Worm (Caenorhabditis elegans): ENCODE results near the gene Y116F11B.17.
A peak's percentile ranks its signal among the peaks of the same experiment; 100 is the strongest.

Gene Y116F11B.17

ce11 chrV:19802797-19803196, 19.2 kb downstream of the Y116F11B.17 start:
- TF ChIP-seq hmg-11 (tag; optimal IDR thresholded peaks at IDR 0.05) (no peak), skn-1 (tag; optimal IDR thresholded peaks at IDR 0.05) (no peak), daf-12 (tag; optimal IDR thresholded peaks at IDR 0.05) (no peak), ceh-82 (tag; optimal IDR thresholded peaks at IDR 0.05) (no peak), ztf-4 (tag; optimal IDR thresholded peaks at IDR 0.05) (no peak)

- no peak for TF ChIP-seq pqm-1 (tag; optimal IDR thresholded peaks at IDR 0.05)
Measured at ce11 chrV:19801033-19801432, 21.0 kb downstream of the Y116F11B.17 start, which contains the start of gene Y116F11B.2. TSS of gene Y116F11B.2 (minus strand) at chrV:19801133.

ce11 chrV:19794931-19795330, 27.1 kb downstream of the Y116F11B.17 start, which contains the start of gene M162.7:
TSS of gene M162.7 (minus strand) at chrV:19795031.
- no peak for TF ChIP-seq ztf-4 (tag; optimal IDR thresholded peaks at IDR 0.05)
- TF ChIP-seq nhr-43 (tag; optimal IDR thresholded peaks at IDR 0.05; ENCODE audit: poor library complexity, severe bottlenecking), result no peak
- no peak for TF ChIP-seq tbx-2 (tag; optimal IDR thresholded peaks at IDR 0.05)
- no peak for TF ChIP-seq lin-15B (tag; optimal IDR thresholded peaks at IDR 0.05)
- no peak for TF ChIP-seq ztf-11 (tag; optimal IDR thresholded peaks at IDR 0.05)
- TF ChIP-seq lsy-12 (tag; optimal IDR thresholded peaks at IDR 0.05), result no peak
- TF ChIP-seq nhr-67 (tag; optimal IDR thresholded peaks at IDR 0.05), result no peak
- no peak for TF ChIP-seq nhr-25 (tag; optimal IDR thresholded peaks at IDR 0.05)
- no peak for TF ChIP-seq sea-2 (GFP tag; optimal IDR thresholded peaks at IDR 0.05)
- TF ChIP-seq ceh-82 (tag; optimal IDR thresholded peaks at IDR 0.05), result no peak
- TF ChIP-seq ceh-28 (tag; optimal IDR thresholded peaks at IDR 0.05), result no peak
- TF ChIP-seq hmg-11 (tag; optimal IDR thresholded peaks at IDR 0.05), result no peak
- no peak for TF ChIP-seq fos-1 (tag; optimal IDR thresholded peaks at IDR 0.05)
- no peak for TF ChIP-seq nhr-11 (tag; optimal IDR thresholded peaks at IDR 0.05)
- no peak for TF ChIP-seq ama-1 (optimal IDR thresholded peaks at IDR 0.05)
- no peak for TF ChIP-seq unc-39 (tag; optimal IDR thresholded peaks at IDR 0.05)

- TF ChIP-seq nhr-237 (tag; optimal IDR thresholded peaks at IDR 0.05) (no peak), nhr-25 (tag; optimal IDR thresholded peaks at IDR 0.05) (no peak), nhr-23 (tag; optimal IDR thresholded peaks at IDR 0.05) (no peak), ceh-16 (tag; optimal IDR thresholded peaks at IDR 0.05) (no peak), nhr-11 (tag; optimal IDR thresholded peaks at IDR 0.05) (no peak), fos-1 (tag; optimal IDR thresholded peaks at IDR 0.05) (no peak), pqm-1 (tag; optimal IDR thresholded peaks at IDR 0.05) (no peak), ztf-4 (tag; optimal IDR thresholded peaks at IDR 0.05) (no peak), elt-2 (tag; optimal IDR thresholded peaks at IDR 0.05) (no peak), nfya-1 (tag; optimal IDR thresholded peaks at IDR 0.05; ENCODE audit: insufficient read depth) (no peak), mml-1 (tag; optimal IDR thresholded peaks at IDR 0.05) (no peak), ztf-11 (tag; optimal IDR thresholded peaks at IDR 0.05) (no peak), hmg-11 (tag; optimal IDR thresholded peaks at IDR 0.05) (no peak), ZK546.5 (tag; optimal IDR thresholded peaks at IDR 0.05) (no peak), tbx-2 (tag; optimal IDR thresholded peaks at IDR 0.05) (no peak), egl-27 (tag; optimal IDR thresholded peaks at IDR 0.05) (no peak), skn-1 (tag; optimal IDR thresholded peaks at IDR 0.05) (no peak), elt-3 (tag; optimal IDR thresholded peaks at IDR 0.05) (no peak), unc-39 (tag; optimal IDR thresholded peaks at IDR 0.05) (no peak)
Measured at ce11 chrV:19790248-19790647, 31.7 kb downstream of the Y116F11B.17 start.

ce11 chrV:19788360-19788759, 33.6 kb downstream of the Y116F11B.17 start, which contains the start of gene clec-258:
TSS of gene clec-258 (plus strand) at chrV:19788440.
- TF ChIP-seq elt-2 (tag; optimal IDR thresholded peaks at IDR 0.05) (peak; percentile 50), pqm-1 (tag; optimal IDR thresholded peaks at IDR 0.05) (peak; percentile 51), nhr-28 (tag; optimal IDR thresholded peaks at IDR 0.05) (no peak)

ce11 chrV:19783829-19784228, 38.2 kb downstream of the Y116F11B.17 start, which contains the start of gene srt-45:
TSS of gene srt-45 (plus strand) at chrV:19784129.
- TF ChIP-seq mml-1 (tag; optimal IDR thresholded peaks at IDR 0.05), result no peak
- no peak for TF ChIP-seq ZK546.5 (tag; optimal IDR thresholded peaks at IDR 0.05)
- TF ChIP-seq unc-39 (tag; optimal IDR thresholded peaks at IDR 0.05), result no peak
- TF ChIP-seq ama-1 (optimal IDR thresholded peaks at IDR 0.05), result no peak
- TF ChIP-seq ceh-16 (tag; optimal IDR thresholded peaks at IDR 0.05), result no peak
- no peak for TF ChIP-seq fkh-10 (GFP tag; optimal IDR thresholded peaks at IDR 0.05)
- no peak for TF ChIP-seq nhr-43 (tag; optimal IDR thresholded peaks at IDR 0.05; ENCODE audit: poor library complexity, severe bottlenecking)
- TF ChIP-seq ceh-82 (tag; optimal IDR thresholded peaks at IDR 0.05), result no peak
- TF ChIP-seq egl-5 (tag; optimal IDR thresholded peaks at IDR 0.05), result no peak
- no peak for TF ChIP-seq nhr-23 (tag; optimal IDR thresholded peaks at IDR 0.05)
- TF ChIP-seq nhr-28 (tag; optimal IDR thresholded peaks at IDR 0.05), result no peak
- TF ChIP-seq nhr-25 (tag; optimal IDR thresholded peaks at IDR 0.05), result no peak
- no peak for TF ChIP-seq ceh-28 (tag; optimal IDR thresholded peaks at IDR 0.05)
